Fruit fly (Drosophila melanogaster) whole organism, prepupa: ENCODE data around the gene CG3407.

Experiments
- Blimp-1 ChIP-seq: fragments of 200-800 bp; sonication (Bioruptor generic); optimal IDR thresholded peaks from 3 replicates; lab custom pipeline; 2017; ENCODE audit warnings: missing biosample characterization, missing genetic modification characterization, mild to moderate bottlenecking, moderate library complexity, missing genetic modification reagents
- CG10631 ChIP-seq: fragments of 200-800 bp; sonication (Bioruptor generic); optimal IDR thresholded peaks from 2 replicates; lab custom pipeline; 2016; ENCODE audit warnings: missing biosample characterization, missing genetic modification characterization
- CG11294 ChIP-seq: fragments of 200-800 bp; sonication (Bioruptor generic); IDR thresholded peaks from 2 replicates; pipeline ENCODE4 v1.3.6; 2022; ENCODE audit warnings: missing biosample characterization, missing genetic modification characterization
- CG15336 ChIP-seq: fragments of 200-800 bp; sonication (Bioruptor generic); IDR thresholded peaks from 2 replicates; pipeline ENCODE4 v1.3.6; 2022; ENCODE audit warnings: missing biosample characterization, missing genetic modification characterization
- CG1621 ChIP-seq: fragments of 200-800 bp; sonication (Bioruptor generic); optimal IDR thresholded peaks from 3 replicates; lab custom pipeline; 2018; ENCODE audit warnings: missing biosample characterization, mild to moderate bottlenecking, missing genetic modification characterization
- CG3032 ChIP-seq: fragments of 200-800 bp; optimal IDR thresholded peaks from 2 replicates; lab custom pipeline; 2019; ENCODE audit warnings: missing biosample characterization, mild to moderate bottlenecking, missing genetic modification characterization, moderate library complexity
- CG31627 ChIP-seq: fragments of 200-800 bp; sonication (Bioruptor generic); optimal IDR thresholded peaks from 3 replicates; lab custom pipeline; 2016; ENCODE audit warnings: missing biosample characterization, missing genetic modification characterization
- CG32006 ChIP-seq: fragments of 200-800 bp; sonication (Bioruptor generic); optimal IDR thresholded peaks from 3 replicates; lab custom pipeline; 2017; ENCODE audit warnings: missing biosample characterization, mild to moderate bottlenecking, missing genetic modification characterization
- CG34406 ChIP-seq: fragments of 200-800 bp; sonication (Bioruptor generic); optimal IDR thresholded peaks from 3 replicates; lab custom pipeline; 2016; ENCODE audit warnings: missing biosample characterization, missing genetic modification characterization
- CG3919 ChIP-seq: fragments of 200-800 bp; sonication (Bioruptor generic); optimal IDR thresholded peaks from 3 replicates; lab custom pipeline; 2016; ENCODE audit warnings: missing biosample characterization, missing genetic modification characterization
- CG4318 ChIP-seq: fragments of 200-800 bp; sonication (Bioruptor generic); optimal IDR thresholded peaks from 3 replicates; lab custom pipeline; 2017; ENCODE audit warnings: missing biosample characterization, mild to moderate bottlenecking, missing genetic modification characterization
- CG6163 ChIP-seq: fragments of 200-800 bp; sonication (Bioruptor generic); IDR thresholded peaks from 3 replicates; pipeline ENCODE4 v1.3.6; 2022; ENCODE audit warnings: missing biosample characterization, missing genetic modification characterization
- CG6276 ChIP-seq: fragments of 200-800 bp; sonication (Bioruptor generic); optimal IDR thresholded peaks from 2 replicates; lab custom pipeline; 2017; ENCODE audit warnings: missing biosample characterization, mild to moderate bottlenecking, missing genetic modification characterization
- CG8119 ChIP-seq: fragments of 200-800 bp; sonication (Bioruptor generic); IDR thresholded peaks from 3 replicates; pipeline ENCODE4 v1.3.6; 2022; ENCODE audit warnings: missing biosample characterization, missing genetic modification characterization
- CG8319 ChIP-seq: fragments of 200-800 bp; sonication (Bioruptor generic); optimal IDR thresholded peaks from 3 replicates; lab custom pipeline; 2016; ENCODE audit warnings: missing biosample characterization, missing genetic modification characterization
- CG8632 ChIP-seq: fragments of 200-800 bp; sonication (Bioruptor generic); optimal IDR thresholded peaks from 3 replicates; lab custom pipeline; 2016; ENCODE audit warnings: missing biosample characterization, missing genetic modification characterization
- CG9139 ChIP-seq: fragments of 200-800 bp; sonication (Bioruptor generic); optimal IDR thresholded peaks from 3 replicates; lab custom pipeline; 2017; ENCODE audit warnings: missing biosample characterization, mild to moderate bottlenecking, missing genetic modification characterization
- Eip78C ChIP-seq: fragments of 200-800 bp; sonication (Bioruptor generic); peaks from one replicate; lab custom pipeline; 2016; ENCODE audit warnings: missing biosample characterization, missing genetic modification characterization
- Eip93F ChIP-seq: fragments of 200-800 bp; sonication (Bioruptor generic); optimal IDR thresholded peaks from 2 replicates; lab custom pipeline; 2016; ENCODE audit warnings: missing biosample characterization, mild to moderate bottlenecking, missing genetic modification characterization
- Gug ChIP-seq: fragments of 200-800 bp; sonication (Bioruptor generic); IDR thresholded peaks from 2 replicates; pipeline ENCODE4 v1.3.6; 2022; ENCODE audit warnings: missing biosample characterization, missing genetic modification characterization
- Hr38 ChIP-seq: sonication (Bioruptor generic); optimal IDR thresholded peaks from 2 replicates; lab custom pipeline; 2016; ENCODE audit warnings: missing biosample characterization, missing genetic modification characterization
- Hr4 ChIP-seq: fragments of 200-800 bp; sonication (Bioruptor generic); optimal IDR thresholded peaks from 3 replicates; lab custom pipeline; 2016; ENCODE audit warnings: missing biosample characterization, missing genetic modification characterization
- Lpt ChIP-seq: fragments of 200-800 bp; sonication (Bioruptor generic); optimal IDR thresholded peaks from 3 replicates; lab custom pipeline; 2016; ENCODE audit warnings: missing biosample characterization, missing genetic modification characterization
- Met ChIP-seq: fragments of 200-800 bp; sonication (Bioruptor generic); optimal IDR thresholded peaks from 3 replicates; lab custom pipeline; 2016; ENCODE audit warnings: missing biosample characterization, missing genetic modification characterization
- OdsH ChIP-seq: fragments of 200-800 bp; sonication (Bioruptor generic); optimal IDR thresholded peaks from 3 replicates; lab custom pipeline; 2016; ENCODE audit warnings: missing biosample characterization, missing genetic modification characterization
- Smox ChIP-seq: fragments of 200-800 bp; sonication (Bioruptor generic); optimal IDR thresholded peaks from 3 replicates; lab custom pipeline; 2016; ENCODE audit warnings: missing biosample characterization, missing genetic modification characterization
- Sox14 ChIP-seq: fragments of 200-800 bp; sonication (Bioruptor generic); optimal IDR thresholded peaks from 3 replicates; lab custom pipeline; 2016; ENCODE audit warnings: missing biosample characterization, missing genetic modification characterization
- Sox15 ChIP-seq: fragments of 200-800 bp; sonication (Bioruptor generic); optimal IDR thresholded peaks from 3 replicates; lab custom pipeline; 2016; ENCODE audit warnings: missing biosample characterization, missing genetic modification characterization
- achi ChIP-seq: fragments of 200-800 bp; sonication (Bioruptor generic); optimal IDR thresholded peaks from 3 replicates; lab custom pipeline; 2016; ENCODE audit warnings: missing biosample characterization, missing genetic modification characterization
- acj6 ChIP-seq: fragments of 200-800 bp; sonication (Bioruptor generic); optimal IDR thresholded peaks from 3 replicates; lab custom pipeline; 2016; ENCODE audit warnings: missing biosample characterization, missing genetic modification characterization
- cyc ChIP-seq: fragments of 200-800 bp; sonication (Bioruptor generic); optimal IDR thresholded peaks from 3 replicates; lab custom pipeline; 2016; ENCODE audit warnings: missing biosample characterization, missing genetic modification characterization
- dac ChIP-seq: fragments of 200-800 bp; sonication (Bioruptor generic); optimal IDR thresholded peaks from 2 replicates; lab custom pipeline; 2017; ENCODE audit warnings: missing biosample characterization, mild to moderate bottlenecking, missing genetic modification characterization
- dsx ChIP-seq: fragments of 200-800 bp; optimal IDR thresholded peaks from 3 replicates; lab custom pipeline; 2019; ENCODE audit warnings: missing biosample characterization, mild to moderate bottlenecking, missing genetic modification characterization, moderate library complexity; ENCODE audit not compliant: poor library complexity, severe bottlenecking
- eg ChIP-seq: fragments of 200-800 bp; sonication (Bioruptor generic); IDR thresholded peaks from 3 replicates; pipeline ENCODE4 v1.3.6; 2022; ENCODE audit warnings: missing biosample characterization, missing genetic modification characterization
- esn ChIP-seq: fragments of 200-800 bp; sonication (Bioruptor generic); optimal IDR thresholded peaks from 2 replicates; lab custom pipeline; 2016; ENCODE audit warnings: missing biosample characterization, mild to moderate bottlenecking, missing genetic modification characterization, moderate library complexity
- fd59A ChIP-seq: fragments of 200-800 bp; sonication (Bioruptor generic); optimal IDR thresholded peaks from 2 replicates; lab custom pipeline; 2017; ENCODE audit warnings: missing biosample characterization, mild to moderate bottlenecking, missing genetic modification characterization, missing genetic modification reagents
- fd85E ChIP-seq: fragments of 200-800 bp; sonication (Bioruptor generic); optimal IDR thresholded peaks from 3 replicates; lab custom pipeline; 2016; ENCODE audit warnings: missing biosample characterization, missing genetic modification characterization
- lz ChIP-seq: fragments of 200-800 bp; sonication (Bioruptor generic); optimal IDR thresholded peaks from 3 replicates; lab custom pipeline; 2016; ENCODE audit warnings: missing biosample characterization, missing genetic modification characterization
- net ChIP-seq: fragments of 200-800 bp; sonication (Bioruptor generic); optimal IDR thresholded peaks from 3 replicates; lab custom pipeline; 2016; ENCODE audit warnings: missing biosample characterization, missing genetic modification characterization
- pdm3 ChIP-seq: fragments of 200-800 bp; sonication (Bioruptor generic); optimal IDR thresholded peaks from 3 replicates; lab custom pipeline; 2016; ENCODE audit warnings: missing biosample characterization, missing genetic modification characterization
- salr ChIP-seq, 2 experiments: fragments of 200-800 bp; sonication (Bioruptor generic); optimal IDR thresholded peaks; 3 replicates each; lab custom pipeline; 2016 to 2018; ENCODE audit warnings: missing biosample characterization in 2 of 2, missing genetic modification characterization in 2 of 2, mild to moderate bottlenecking in 1 of 2
- spab ChIP-seq: fragments of 200-800 bp; sonication (Bioruptor generic); optimal IDR thresholded peaks from 2 replicates; lab custom pipeline; 2017; ENCODE audit warnings: missing biosample characterization, mild to moderate bottlenecking, missing genetic modification characterization, missing genetic modification reagents
- ss ChIP-seq, 2 experiments: fragments of 200-800 bp; sonication (Bioruptor generic); optimal IDR thresholded peaks; 2 replicates in 1 of 2; 3 replicates in 1 of 2; lab custom pipeline; 2017 to 2018; ENCODE audit warnings: mild to moderate bottlenecking in 2 of 2, missing biosample characterization in 2 of 2, missing genetic modification characterization in 2 of 2, moderate library complexity in 1 of 2
- svp ChIP-seq: fragments of 200-800 bp; sonication (Bioruptor generic); peaks from one replicate; lab custom pipeline; 2016; ENCODE audit warnings: missing biosample characterization, missing genetic modification characterization
- topi ChIP-seq: fragments of 200-800 bp; sonication (Bioruptor generic); optimal IDR thresholded peaks from 3 replicates; lab custom pipeline; 2016; ENCODE audit warnings: missing biosample characterization, missing genetic modification characterization
- vri ChIP-seq: fragments of 200-800 bp; sonication (Bioruptor generic); optimal IDR thresholded peaks from 3 replicates; lab custom pipeline; 2016; ENCODE audit warnings: missing biosample characterization, mild to moderate bottlenecking, missing genetic modification characterization

Gene CG3407

DNA sequence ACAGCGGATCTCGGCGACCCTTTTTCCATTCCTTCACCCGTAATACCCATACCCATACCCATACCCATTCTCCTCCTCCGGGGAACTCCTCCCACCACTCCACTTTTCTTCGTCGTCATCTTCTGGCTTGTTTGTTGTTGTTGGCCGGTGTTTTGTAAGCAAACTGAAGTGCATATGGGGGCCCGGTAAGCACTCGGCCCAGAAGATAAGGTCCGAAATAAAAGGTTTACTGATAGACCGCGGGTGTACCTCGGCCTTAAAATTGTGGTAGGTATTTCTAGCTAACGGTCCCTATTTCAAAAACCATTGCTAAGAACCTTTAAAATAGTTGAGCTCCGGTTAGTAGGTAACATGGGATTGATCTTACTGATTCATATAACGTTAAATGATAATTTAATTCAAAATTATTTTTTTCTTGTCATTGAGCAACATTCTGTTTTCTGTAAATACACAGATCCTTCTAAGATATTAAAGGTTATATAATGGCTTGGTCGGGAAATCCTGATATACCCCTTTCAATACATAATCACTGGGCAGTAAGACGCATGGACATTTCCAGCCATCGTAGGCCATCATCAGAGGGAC lies 37.4 kb downstream of the CG3407 start (continued):
- TF ChIP-seq CG32006 (peak; percentile 50), OdsH (GFP tag; lab: Kevin White, UChicago) (peak; percentile 63), salr (GFP tag; optimal IDR thresholded peaks at IDR 0.05; lab: Kevin White, UChicago) (no peak), Smox (GFP tag; lab: Kevin White, UChicago) (no peak), fd59A (GFP tag; lab: Kevin White, UChicago) (peak; percentile 50), ss (GFP tag; optimal IDR thresholded peaks at IDR 0.05; lab: Kevin White, UChicago) (no peak), CG11294 (GFP tag; lab: Robert Waterston, UW) (no peak), svp (GFP tag; lab: Kevin White, UChicago) (peak; percentile 77), CG4318 (GFP tag; lab: Kevin White, UChicago) (peak; percentile 13), acj6 (GFP tag; lab: Kevin White, UChicago) (peak; percentile 73), cyc (GFP tag; lab: Kevin White, UChicago) (peak; percentile 44), CG8632 (peak; percentile 30), dsx (no peak), net (no peak), Hr38 (GFP tag; lab: Kevin White, UChicago) (no peak), fd85E (GFP tag; lab: Kevin White, UChicago) (no peak), CG3032 (tag; lab: Kevin White, UChicago) (peak; percentile 45), CG31627 (peak; percentile 28), Sox15 (GFP tag; lab: Kevin White, UChicago) (peak; percentile 1), vri (GFP tag; lab: Kevin White, UChicago) (peak; percentile 67), CG10631 (peak; percentile 63), topi (peak; percentile 61), CG8319 (peak; percentile 20), Eip78C (GFP tag; lab: Kevin White, UChicago) (peak; percentile 91), CG9139 (GFP tag; lab: Kevin White, UChicago) (no peak), CG8119 (GFP tag; lab: Robert Waterston, UW) (peak; percentile 55), Lpt (no peak), esn (GFP tag; lab: Kevin White, UChicago) (peak; percentile 41), eg (GFP tag; lab: Robert Waterston, UW) (no peak), Blimp-1 (no peak), CG6276 (GFP tag; lab: Kevin White, UChicago) (no peak), lz (GFP tag; lab: Kevin White, UChicago) (peak; percentile 53)

DNA sequence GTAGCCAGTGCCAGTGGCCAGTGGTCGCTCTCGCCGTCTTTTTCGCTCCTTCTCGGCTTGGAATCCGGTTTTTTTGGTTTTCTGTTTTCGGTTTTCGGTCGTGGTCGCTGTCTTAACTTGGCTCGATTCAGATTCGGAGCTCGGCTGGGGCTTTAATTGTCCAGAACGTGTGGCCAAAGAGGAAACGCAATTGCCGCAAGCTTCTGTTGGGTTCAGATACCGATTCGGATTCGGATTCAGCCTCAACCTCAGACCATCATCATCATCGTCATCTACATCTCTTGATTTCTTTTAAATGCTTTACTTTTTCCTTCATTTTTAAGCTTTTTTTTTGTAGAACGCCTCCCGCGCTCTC lies 39.6 kb downstream of the CG3407 start:
- TF ChIP-seq CG15336 (no peak), Met (GFP tag; lab: Kevin White, UChicago) (no peak), cyc (GFP tag; lab: Kevin White, UChicago) (no peak), fd85E (GFP tag; lab: Kevin White, UChicago) (no peak), topi (no peak), Lpt (no peak), CG10631 (no peak)
- TF ChIP-seq, all 60 proteins: peak for 0

DNA sequence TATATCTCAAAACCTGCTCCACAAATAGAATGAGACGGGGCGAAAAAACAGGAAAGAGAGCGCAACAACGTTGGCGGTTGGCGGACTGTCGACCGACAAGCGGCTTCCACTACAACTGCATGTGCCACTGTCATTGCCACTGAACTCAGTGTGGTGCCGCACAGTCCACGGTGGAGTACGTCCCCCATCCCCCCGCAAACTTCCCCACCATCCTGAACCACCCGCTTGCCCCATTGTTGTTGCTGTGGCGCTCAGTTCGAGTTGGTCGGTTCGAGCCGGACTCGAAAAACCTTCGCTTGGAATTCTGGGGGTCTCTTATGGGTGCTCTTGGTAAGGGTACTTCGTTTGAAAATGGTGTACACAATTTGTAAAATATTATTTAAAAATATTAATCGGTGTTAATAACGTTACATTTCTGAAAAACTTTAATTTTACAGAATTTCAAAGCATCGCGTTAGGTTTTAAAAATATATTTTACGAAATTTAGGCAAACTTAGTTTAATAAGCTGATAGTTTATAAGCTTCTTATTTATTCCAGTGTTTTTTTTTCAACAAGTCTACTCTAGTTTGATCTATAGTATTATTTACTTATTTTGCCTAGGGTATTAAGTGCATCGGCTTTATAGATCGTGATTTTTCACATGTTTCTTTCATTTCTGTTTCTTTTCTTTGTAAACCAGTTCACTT lies 40.1 kb downstream of the CG3407 start:
- TF ChIP-seq CG10631 (peak; percentile 82), CG3919 (GFP tag; lab: Kevin White, UChicago) (peak; percentile 75), CG31627 (peak; percentile 63), CG6276 (GFP tag; lab: Kevin White, UChicago) (peak; percentile 68), fd59A (GFP tag; lab: Kevin White, UChicago) (peak; percentile 53), CG32006 (peak; percentile 88), achi (GFP tag; lab: Kevin White, UChicago) (peak; percentile 79), CG3032 (tag; lab: Kevin White, UChicago) (peak; percentile 72), Gug (GFP tag; lab: Robert Waterston, UW) (no peak), Sox14 (GFP tag; lab: Kevin White, UChicago) (peak; percentile 76), CG34406 (peak; percentile 80), Eip93F (GFP tag; lab: Kevin White, UChicago) (no peak), dac (GFP tag; lab: Kevin White, UChicago) (peak; percentile 39), CG6163 (GFP tag; lab: Robert Waterston, UW) (peak; percentile 32; the same call in 1 of the 3 replicates), Hr4 (peak; percentile 76), dsx (peak; percentile 46), svp (GFP tag; lab: Kevin White, UChicago) (peak; percentile 91), spab (GFP tag; lab: Kevin White, UChicago) (peak; percentile 70), Sox15 (GFP tag; lab: Kevin White, UChicago) (peak; percentile 35), pdm3 (GFP tag; lab: Kevin White, UChicago) (peak; percentile 79), CG4318 (GFP tag; lab: Kevin White, UChicago) (peak; percentile 67), CG11294 (GFP tag; lab: Robert Waterston, UW) (no peak), CG1621 (peak; percentile 69)
